Worm (Caenorhabditis elegans) whole organism, L1 larva: ENCODE measurements around the gene arrd-23.

ENCODE experiments used
- C04F5.9 ChIP-seq: sonication (generic microtip); optimal IDR thresholded peaks from 2 replicates; lab custom pipeline; 2016; ENCODE audit warnings: missing genetic modification characterization, missing compliant biosample characterization
- C16A3.4 ChIP-seq: fragments of 150-350 bp; optimal IDR thresholded peaks from 2 replicates; lab custom pipeline; 2014; ENCODE audit warnings: missing biosample characterization, missing genetic modification characterization
- C34B4.2 ChIP-seq: sonication (generic microtip); optimal IDR thresholded peaks from 2 replicates; lab custom pipeline; 2017; ENCODE audit warnings: mild to moderate bottlenecking, missing genetic modification characterization, missing compliant biosample characterization
- aha-1 ChIP-seq: fragments of 150-350 bp; optimal IDR thresholded peaks from 2 replicates; lab custom pipeline; 2014; ENCODE audit warnings: missing biosample characterization, missing genetic modification characterization
- ama-1 ChIP-seq: fragments of 150-350 bp; optimal IDR thresholded peaks from 2 replicates; lab custom pipeline; 2014
- blmp-1 ChIP-seq: fragments of 150-350 bp; optimal IDR thresholded peaks from 2 replicates; lab custom pipeline; 2014; ENCODE audit warnings: missing biosample characterization, missing genetic modification characterization
- ceh-63 ChIP-seq: fragments of 200-800 bp; sonication (Bioruptor generic); optimal IDR thresholded peaks from 2 replicates; lab custom pipeline; 2018; ENCODE audit warnings: mild to moderate bottlenecking, missing genetic modification characterization, missing compliant biosample characterization
- ceh-8 ChIP-seq: fragments of 200-800 bp; sonication (Bioruptor generic); optimal IDR thresholded peaks from 2 replicates; lab custom pipeline; 2018; ENCODE audit warnings: mild to moderate bottlenecking, missing genetic modification characterization, moderate library complexity, missing compliant biosample characterization
- ceh-82 ChIP-seq, 3 experiments: fragments of 150-350 bp in 1 of 3; sonication (generic microtip) in 2 of 3; optimal IDR thresholded peaks; 2 replicates each; lab custom pipeline; 2014 to 2017; ENCODE audit warnings: missing biosample characterization in 3 of 3, missing genetic modification characterization in 3 of 3
- ceh-88 ChIP-seq: fragments of 200-800 bp; sonication (Bioruptor generic); IDR thresholded peaks from 2 replicates; pipeline ENCODE4 v1.3.6; 2022; ENCODE audit warnings: missing genetic modification characterization, missing compliant biosample characterization
- ceh-90 ChIP-seq: sonication (generic microtip); optimal IDR thresholded peaks from 2 replicates; lab custom pipeline; 2016; ENCODE audit warnings: missing genetic modification characterization, missing compliant biosample characterization
- ces-1 ChIP-seq: fragments of 150-350 bp; optimal IDR thresholded peaks from 2 replicates; lab custom pipeline; 2014; ENCODE audit warnings: missing biosample characterization, missing genetic modification reagents, missing genetic modification characterization
- dpl-1 ChIP-seq, 3 experiments: fragments of 150-350 bp in 2 of 3; sonication (generic microtip) in 1 of 3; optimal IDR thresholded peaks; 2 replicates each; lab custom pipeline; 2014 to 2017; ENCODE audit warnings: missing biosample characterization in 3 of 3, missing genetic modification characterization in 3 of 3, missing genetic modification reagents in 3 of 3
- dsc-1 ChIP-seq: sonication (generic microtip); optimal IDR thresholded peaks from 2 replicates; lab custom pipeline; 2016; ENCODE audit warnings: mild to moderate bottlenecking, missing genetic modification characterization, missing compliant biosample characterization
- efl-3 ChIP-seq: fragments of 200-800 bp; sonication (Bioruptor generic); optimal IDR thresholded peaks from 2 replicates; lab custom pipeline; 2018; ENCODE audit warnings: mild to moderate bottlenecking, missing genetic modification characterization, missing compliant biosample characterization
- egl-27 ChIP-seq, 2 experiments: fragments of 150-350 bp in 1 of 2; sonication (generic microtip); optimal IDR thresholded peaks; 3 replicates each; lab custom pipeline; 2017 to 2018; ENCODE audit warnings: missing biosample characterization in 2 of 2, missing genetic modification characterization in 2 of 2, missing genetic modification reagents in 2 of 2
- elt-3 ChIP-seq, 6 experiments: fragments of 150-350 bp in 1 of 6; sonication (generic microtip); optimal IDR thresholded peaks; 2 replicates each; lab custom pipeline; 2017 to 2018; ENCODE audit warnings: missing biosample characterization in 6 of 6, missing genetic modification characterization in 6 of 6, inconsistent platforms in 1 of 6
- ets-5 ChIP-seq: fragments of 200-800 bp; sonication (Bioruptor generic); IDR thresholded peaks from 2 replicates; pipeline ENCODE4 v1.3.6; 2022; ENCODE audit warnings: missing genetic modification characterization, missing compliant biosample characterization
- fkh-8 ChIP-seq: sonication (generic microtip); optimal IDR thresholded peaks from 2 replicates; lab custom pipeline; 2016; ENCODE audit warnings: mild to moderate bottlenecking, missing genetic modification characterization, missing compliant biosample characterization
- fos-1 ChIP-seq: fragments of 150-350 bp; optimal IDR thresholded peaks from 2 replicates; lab custom pipeline; 2014; ENCODE audit warnings: missing biosample characterization, missing genetic modification characterization
- grh-1 ChIP-seq: fragments of 200-800 bp; sonication (Bioruptor generic); IDR thresholded peaks from 2 replicates; pipeline ENCODE4 v1.3.6; 2022; ENCODE audit warnings: missing genetic modification reagents, missing genetic modification characterization, missing compliant biosample characterization
- hlh-4 ChIP-seq: sonication (generic microtip); optimal IDR thresholded peaks from 2 replicates; lab custom pipeline; 2016; ENCODE audit warnings: mild to moderate bottlenecking, missing genetic modification characterization, missing compliant biosample characterization
- lin-13 ChIP-seq: fragments of 150-350 bp; optimal IDR thresholded peaks from 2 replicates; lab custom pipeline; 2014; ENCODE audit warnings: missing biosample characterization, missing genetic modification reagents, missing genetic modification characterization
- lin-14 ChIP-seq: fragments of 200-800 bp; sonication (Bioruptor generic); optimal IDR thresholded peaks from 2 replicates; lab custom pipeline; 2018; ENCODE audit warnings: mild to moderate bottlenecking, missing genetic modification characterization, moderate library complexity, missing compliant biosample characterization
- lsy-2 ChIP-seq, 2 experiments: fragments of 150-350 bp; optimal IDR thresholded peaks; 2 replicates each; lab custom pipeline; 2014; ENCODE audit warnings: missing biosample characterization in 2 of 2, missing genetic modification characterization in 2 of 2
- mep-1 ChIP-seq: fragments of 150-350 bp; optimal IDR thresholded peaks from 2 replicates; lab custom pipeline; 2014; ENCODE audit warnings: missing biosample characterization, missing genetic modification characterization
- nhr-11 ChIP-seq: fragments of 150-350 bp; optimal IDR thresholded peaks from 2 replicates; lab custom pipeline; 2014; ENCODE audit warnings: missing biosample characterization, missing genetic modification characterization
- nhr-12 ChIP-seq: sonication (generic microtip); optimal IDR thresholded peaks from 2 replicates; lab custom pipeline; 2017; ENCODE audit warnings: missing biosample characterization, missing genetic modification characterization
- nhr-20 ChIP-seq: sonication (generic microtip); optimal IDR thresholded peaks from 2 replicates; lab custom pipeline; 2016; ENCODE audit warnings: mild to moderate bottlenecking, missing genetic modification characterization, missing compliant biosample characterization
- nhr-28 ChIP-seq: fragments of 150-350 bp; optimal IDR thresholded peaks from 2 replicates; lab custom pipeline; 2014; ENCODE audit warnings: missing biosample characterization, missing genetic modification characterization
- nhr-47 ChIP-seq: sonication (generic microtip); optimal IDR thresholded peaks from 2 replicates; lab custom pipeline; 2016; ENCODE audit warnings: mild to moderate bottlenecking, missing genetic modification characterization, moderate library complexity, missing compliant biosample characterization
- nhr-71 ChIP-seq: sonication (generic microtip); optimal IDR thresholded peaks from 2 replicates; lab custom pipeline; 2016; ENCODE audit warnings: mild to moderate bottlenecking, missing genetic modification characterization, moderate library complexity, missing compliant biosample characterization
- nhr-85 ChIP-seq: sonication (generic microtip); peaks from one replicate; lab custom pipeline; 2016; ENCODE audit warnings: missing genetic modification characterization, inconsistent platforms, missing compliant biosample characterization
- nhr-90 ChIP-seq: sonication (generic microtip); optimal IDR thresholded peaks from 2 replicates; lab custom pipeline; 2016; ENCODE audit warnings: mild to moderate bottlenecking, missing genetic modification characterization, missing compliant biosample characterization; ENCODE audit not compliant: poor library complexity
- pax-3 ChIP-seq: fragments of 200-800 bp; sonication (Bioruptor generic); optimal IDR thresholded peaks from 2 replicates; lab custom pipeline; 2018; ENCODE audit warnings: mild to moderate bottlenecking, missing genetic modification characterization, moderate library complexity, missing compliant biosample characterization
- snu-23 ChIP-seq: sonication (generic microtip); optimal IDR thresholded peaks from 2 replicates; lab custom pipeline; 2016; ENCODE audit warnings: missing genetic modification characterization, missing compliant biosample characterization
- unc-130 ChIP-seq: fragments of 150-350 bp; optimal IDR thresholded peaks from 2 replicates; lab custom pipeline; 2017; ENCODE audit warnings: missing biosample characterization, missing genetic modification characterization, inconsistent platforms
- unc-86 ChIP-seq: sonication (generic microtip); optimal IDR thresholded peaks from 2 replicates; lab custom pipeline; 2016; ENCODE audit warnings: missing genetic modification characterization, missing compliant biosample characterization

The arrd-23 gene

ce11 chrX:4859582-4860095 is 26.1 kb upstream of the arrd-23 start, which contains the start of gene add-1:
Gene add-1 (minus strand): TSS chrX:4860045.
- TF ChIP-seq ceh-8 (GFP tag; lab: Kevin White, UChicago) (peak; percentile 33), unc-86 (tag; lab: Kevin White, UChicago) (peak; percentile 62), fos-1 (tag; lab: Kevin White, UChicago) (peak; percentile 24), nhr-71 (peak; percentile 41), fkh-8 (peak; percentile 5), grh-1 (GFP tag; lab: Robert Waterston, UW) (no peak), dsc-1 (tag; lab: Kevin White, UChicago) (peak; percentile 73), lin-14 (GFP tag; lab: Kevin White, UChicago) (peak; percentile 70), nhr-11 (tag; lab: Kevin White, UChicago) (no peak), ceh-82 (tag; optimal IDR thresholded peaks at IDR 0.05; lab: Kevin White, UChicago) (peak in 1 of 3 experiments; percentile 6), egl-27 (tag; optimal IDR thresholded peaks at IDR 0.05; lab: Kevin White, UChicago) (no peak), nhr-12 (tag; lab: Kevin White, UChicago) (no peak), nhr-47 (tag; lab: Kevin White, UChicago) (peak; percentile 48)

- TF ChIP-seq aha-1 (tag; lab: Kevin White, UChicago): no peak
- TF ChIP-seq nhr-85: peak; percentile 84
- peak; percentile 6 for TF ChIP-seq nhr-71
- no peak for TF ChIP-seq ces-1 (GFP tag; lab: Kevin White, UChicago)
- peak; percentile 70 for TF ChIP-seq lin-14 (GFP tag; lab: Kevin White, UChicago)
- TF ChIP-seq nhr-20 (tag; lab: Kevin White, UChicago): peak; percentile 27
- TF ChIP-seq mep-1 (tag; lab: Kevin White, UChicago): peak; percentile 42
- no peak for TF ChIP-seq dpl-1 (GFP tag; optimal IDR thresholded peaks at IDR 0.05; lab: Kevin White, UChicago)
- TF ChIP-seq lsy-2 (tag; optimal IDR thresholded peaks at IDR 0.05; lab: Kevin White, UChicago): peak in 1 of 2 experiments; percentile 16
- peak; percentile 21 for TF ChIP-seq nhr-90 (tag; lab: Kevin White, UChicago)
- TF ChIP-seq snu-23 (GFP tag; lab: Kevin White, UChicago): peak; percentile 0
- peak; percentile 86 for TF ChIP-seq blmp-1 (tag; lab: Kevin White, UChicago)
- TF ChIP-seq elt-3 (tag; optimal IDR thresholded peaks at IDR 0.05; lab: Kevin White, UChicago): peak in 2 of 6 experiments; percentile 42 to 44
Measured at ce11 chrX:4861413-4861812, 24.3 kb upstream of the arrd-23 start.

ce11 chrX:4862062-4862461 is 23.7 kb upstream of the arrd-23 start:
- no peak for TF ChIP-seq snu-23 (GFP tag; lab: Kevin White, UChicago)
- TF ChIP-seq ceh-88: no peak
- TF ChIP-seq elt-3 (tag; optimal IDR thresholded peaks at IDR 0.05; lab: Kevin White, UChicago): no peak
- no peak for TF ChIP-seq ama-1
- TF ChIP-seq C04F5.9 (tag; lab: Kevin White, UChicago): no peak
- no peak for TF ChIP-seq lsy-2 (tag; optimal IDR thresholded peaks at IDR 0.05; lab: Kevin White, UChicago)
- no peak for TF ChIP-seq unc-130
- no peak for TF ChIP-seq pax-3
- TF ChIP-seq ceh-90 (tag; lab: Kevin White, UChicago): no peak
- TF ChIP-seq ets-5 (GFP tag; lab: Robert Waterston, UW): no peak
- no peak for TF ChIP-seq ceh-63 (GFP tag; lab: Kevin White, UChicago)
- no peak for TF ChIP-seq grh-1 (GFP tag; lab: Robert Waterston, UW)
- TF ChIP-seq hlh-4 (tag; lab: Kevin White, UChicago): no peak
- no peak for TF ChIP-seq lin-13 (GFP tag; lab: Kevin White, UChicago)
- no peak for TF ChIP-seq efl-3
- no peak for TF ChIP-seq C34B4.2
- TF ChIP-seq nhr-28: no peak
- no peak for TF ChIP-seq ces-1 (GFP tag; lab: Kevin White, UChicago)
- TF ChIP-seq C16A3.4 (tag; lab: Kevin White, UChicago): no peak
- TF ChIP-seq, all 84 proteins: peak for 0
